Worm (Caenorhabditis elegans) whole organism, L4 larva: ENCODE measurements around the gene lron-1.

Experiments
- F44E2.7 ChIP-seq: fragments of 200-800 bp; sonication (Bioruptor generic); IDR thresholded peaks from 2 replicates; pipeline ENCODE4 v2.1.2; 2022; ENCODE audit warnings: missing genetic modification characterization, missing compliant biosample characterization
- Y48G9A.11 ChIP-seq: fragments of 200-800 bp; sonication (Bioruptor generic); IDR thresholded peaks from 2 replicates; pipeline ENCODE4 v1.3.6; 2022; ENCODE audit warnings: missing genetic modification reagents, missing genetic modification characterization, missing compliant biosample characterization
- ceh-82 ChIP-seq: sonication (generic microtip); optimal IDR thresholded peaks from 2 replicates; lab custom pipeline; 2017; ENCODE audit warnings: missing biosample characterization, missing genetic modification characterization
- dve-1 ChIP-seq: sonication (generic microtip); optimal IDR thresholded peaks from 2 replicates; lab custom pipeline; 2017; ENCODE audit warnings: antibody characterized with exemption, mild to moderate bottlenecking, missing genetic modification characterization, missing compliant biosample characterization; ENCODE audit not compliant: insufficient read depth
- fos-1 ChIP-seq: fragments of 150-350 bp; optimal IDR thresholded peaks from 2 replicates; lab custom pipeline; 2014; ENCODE audit warnings: missing biosample characterization, missing genetic modification characterization
- nhr-102 ChIP-seq: sonication (generic microtip); optimal IDR thresholded peaks from 2 replicates; lab custom pipeline; 2016; ENCODE audit warnings: mild to moderate bottlenecking, missing genetic modification characterization, moderate library complexity, missing compliant biosample characterization
- unc-62 ChIP-seq, 3 experiments: fragments of 150-350 bp in 1 of 3; sonication (generic microtip); optimal IDR thresholded peaks in 2 of 3; peaks in 1 of 3; 1 replicate in 1 of 3; 2 replicates in 2 of 3; lab custom pipeline; 2014 to 2017; ENCODE audit warnings: missing biosample characterization in 3 of 3, missing genetic modification characterization in 3 of 3, missing genetic modification reagents in 3 of 3, missing genotype in 1 of 3

DNA sequence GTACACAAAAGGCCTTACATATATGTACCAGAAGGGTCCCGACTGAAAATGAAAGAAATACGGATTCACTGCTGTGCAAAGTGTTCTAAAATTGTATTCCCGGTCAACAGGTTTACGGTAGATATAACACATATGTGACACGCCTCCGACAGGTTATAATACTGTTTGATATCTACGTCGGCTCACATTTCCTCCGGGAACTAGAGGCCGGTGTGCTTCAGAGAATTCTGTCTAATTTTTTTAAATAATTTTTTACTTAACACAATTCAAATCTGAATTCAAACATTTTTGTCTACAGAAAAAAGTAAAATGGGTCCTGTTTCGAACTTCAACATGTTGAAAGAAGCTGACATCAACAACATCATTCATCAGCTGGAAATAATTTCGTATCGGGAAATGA lies 29.3 kb upstream of the lron-1 start, which contains the start of gene T24C2.3:
- TF ChIP-seq ceh-82 (tag; lab: Kevin White, UChicago): no peak
- no peak for TF ChIP-seq F44E2.7 (GFP tag; lab: Robert Waterston, UW)
- no peak for TF ChIP-seq unc-62 (GFP tag; optimal IDR thresholded peaks at IDR 0.05 in 1 of 2; lab: Kevin White, UChicago)
- no peak for TF ChIP-seq unc-62 (tag; optimal IDR thresholded peaks at IDR 0.05; lab: Kevin White, UChicago)
- no peak for TF ChIP-seq fos-1 (tag; lab: Kevin White, UChicago)
- no peak for TF ChIP-seq Y48G9A.11 (GFP tag; lab: Robert Waterston, UW)
- TF ChIP-seq nhr-102 (tag; lab: Kevin White, UChicago): no peak
- no peak for TF ChIP-seq dve-1 (tag; lab: Kevin White, UChicago)
